Fruit fly (Drosophila melanogaster) whole organism, embryonic: ENCODE results near the gene Prx1.

ENCODE experiments used
- Adf1 ChIP-seq: fragments of 200-800 bp; sonication (Bioruptor generic); IDR thresholded peaks from 2 replicates; pipeline ENCODE4 v1.3.6; 2022; ENCODE audit warnings: missing biosample characterization, missing genetic modification characterization
- CG10147 ChIP-seq: fragments of 200-800 bp; sonication (Bioruptor generic); optimal IDR thresholded peaks from 2 replicates; lab custom pipeline; 2019; ENCODE audit warnings: missing biosample characterization, mild to moderate bottlenecking, missing genetic modification characterization, moderate library complexity
- CG10654 ChIP-seq: fragments of 200-800 bp; sonication (Bioruptor generic); optimal IDR thresholded peaks from 2 replicates; lab custom pipeline; 2016; ENCODE audit warnings: missing biosample characterization, missing genetic modification characterization
- CG10979 ChIP-seq: fragments of 200-800 bp; sonication (Bioruptor generic); optimal IDR thresholded peaks from 2 replicates; lab custom pipeline; 2018; ENCODE audit warnings: missing biosample characterization, mild to moderate bottlenecking, missing genetic modification characterization, moderate library complexity
- CG11723 ChIP-seq: fragments of 200-800 bp; sonication (Bioruptor generic); optimal IDR thresholded peaks from 2 replicates; lab custom pipeline; 2017; ENCODE audit warnings: missing biosample characterization, mild to moderate bottlenecking, missing genetic modification characterization
- CG12236 ChIP-seq: fragments of 200-800 bp; sonication (Bioruptor generic); optimal IDR thresholded peaks from 2 replicates; lab custom pipeline; 2016; ENCODE audit warnings: missing biosample characterization, missing genetic modification characterization
- CG12769 ChIP-seq: fragments of 200-800 bp; sonication (Bioruptor generic); optimal IDR thresholded peaks from 2 replicates; lab custom pipeline; 2019; ENCODE audit warnings: missing biosample characterization, mild to moderate bottlenecking, missing genetic modification characterization, moderate library complexity
- CG13123 ChIP-seq: fragments of 200-800 bp; sonication (Bioruptor generic); optimal IDR thresholded peaks from 2 replicates; lab custom pipeline; 2016; ENCODE audit warnings: missing biosample characterization, missing genetic modification characterization
- CG13296 ChIP-seq: fragments of 200-800 bp; sonication (Bioruptor generic); optimal IDR thresholded peaks from 3 replicates; lab custom pipeline; 2018; ENCODE audit warnings: missing biosample characterization, mild to moderate bottlenecking, missing genetic modification characterization
- CG14710 ChIP-seq: fragments of 200-800 bp; sonication (Bioruptor generic); optimal IDR thresholded peaks from 3 replicates; lab custom pipeline; 2019; ENCODE audit warnings: missing biosample characterization, mild to moderate bottlenecking, missing genetic modification characterization, moderate library complexity
- CG17328 ChIP-seq: fragments of 200-800 bp; sonication (Bioruptor generic); IDR thresholded peaks from 2 replicates; pipeline ENCODE4 v1.3.6; 2022; ENCODE audit warnings: missing biosample characterization, missing genetic modification characterization
- CG17385 ChIP-seq: fragments of 200-800 bp; sonication (Bioruptor generic); optimal IDR thresholded peaks from 3 replicates; lab custom pipeline; 2018; ENCODE audit warnings: missing biosample characterization, mild to moderate bottlenecking, missing genetic modification characterization
- CG17802 ChIP-seq: fragments of 200-800 bp; sonication (Bioruptor generic); optimal IDR thresholded peaks from 2 replicates; lab custom pipeline; 2018; ENCODE audit warnings: missing biosample characterization, mild to moderate bottlenecking, missing genetic modification characterization, moderate library complexity
- CG17829 ChIP-seq: fragments of 200-800 bp; optimal IDR thresholded peaks from 2 replicates; lab custom pipeline; 2019; ENCODE audit warnings: missing biosample characterization, mild to moderate bottlenecking, missing genetic modification characterization, moderate library complexity
- CG17912 ChIP-seq: fragments of 200-800 bp; sonication (Bioruptor generic); optimal IDR thresholded peaks from 2 replicates; lab custom pipeline; 2018; ENCODE audit warnings: missing biosample characterization, mild to moderate bottlenecking, missing genetic modification characterization
- CG18476 ChIP-seq: fragments of 200-800 bp; sonication (Bioruptor generic); optimal IDR thresholded peaks from 2 replicates; lab custom pipeline; 2016; ENCODE audit warnings: missing biosample characterization, mild to moderate bottlenecking, missing genetic modification characterization
- CG2678 ChIP-seq: fragments of 200-800 bp; sonication (Bioruptor generic); optimal IDR thresholded peaks from 3 replicates; lab custom pipeline; 2019; ENCODE audit warnings: missing biosample characterization, mild to moderate bottlenecking, missing genetic modification characterization, moderate library complexity
- CG30020 ChIP-seq: fragments of 200-800 bp; optimal IDR thresholded peaks from 2 replicates; lab custom pipeline; 2019; ENCODE audit warnings: missing biosample characterization, mild to moderate bottlenecking, missing genetic modification characterization, moderate library complexity
- CG31441 ChIP-seq: fragments of 200-800 bp; sonication (Bioruptor generic); IDR thresholded peaks from 2 replicates; pipeline ENCODE4 v1.3.6; 2022; ENCODE audit warnings: missing biosample characterization, missing genetic modification characterization
- CG42726 ChIP-seq: fragments of 200-800 bp; sonication (Bioruptor generic); IDR thresholded peaks from 2 replicates; pipeline ENCODE4 v1.3.6; 2022; ENCODE audit warnings: missing biosample characterization, missing genetic modification characterization; ENCODE audit not compliant: partially characterized antibody
- CG4404 ChIP-seq: fragments of 200-800 bp; sonication (Bioruptor generic); IDR thresholded peaks from 2 replicates; pipeline ENCODE4 v1.3.6; 2022; ENCODE audit warnings: missing biosample characterization, missing genetic modification characterization
- CG8765 ChIP-seq: fragments of 200-800 bp; sonication (Bioruptor generic); IDR thresholded peaks from 2 replicates; pipeline ENCODE4 v1.3.6; 2022; ENCODE audit warnings: missing biosample characterization, missing genetic modification characterization
- CG9215 ChIP-seq: fragments of 200-800 bp; sonication (Bioruptor generic); IDR thresholded peaks from 2 replicates; pipeline ENCODE4 v1.3.6; 2022; ENCODE audit warnings: missing biosample characterization, missing genetic modification characterization
- CG9876 ChIP-seq: fragments of 200-800 bp; sonication (Bioruptor generic); optimal IDR thresholded peaks from 2 replicates; lab custom pipeline; 2016; ENCODE audit warnings: missing biosample characterization, missing genetic modification characterization
- Chrac-16 ChIP-seq: fragments of 200-800 bp; sonication (Bioruptor generic); optimal IDR thresholded peaks from 3 replicates; lab custom pipeline; 2016; ENCODE audit warnings: missing biosample characterization, missing genetic modification characterization
- Dbx ChIP-seq: fragments of 200-800 bp; sonication (Bioruptor generic); IDR thresholded peaks from 3 replicates; pipeline ENCODE4 v1.3.6; 2022; ENCODE audit warnings: missing biosample characterization, missing genetic modification characterization
- Hr3 ChIP-seq: fragments of 200-800 bp; sonication (Bioruptor generic); optimal IDR thresholded peaks from 3 replicates; lab custom pipeline; 2016; ENCODE audit warnings: missing biosample characterization, missing genetic modification characterization
- Hr78 ChIP-seq, 2 experiments: fragments of 200-800 bp in 1 of 2; fragments of >200 bp in 1 of 2; sonication (Bioruptor generic) in 1 of 2; optimal IDR thresholded peaks; 2 replicates each; lab custom pipeline; 2017 to 2019; ENCODE audit warnings: missing biosample characterization in 2 of 2, missing genetic modification characterization in 2 of 2, mild to moderate bottlenecking in 1 of 2, moderate library complexity in 1 of 2
- NC2β ChIP-seq: fragments of 200-800 bp; sonication (Bioruptor generic); optimal IDR thresholded peaks from 2 replicates; lab custom pipeline; 2016; ENCODE audit warnings: missing biosample characterization, missing genetic modification characterization
- Nf-YA ChIP-seq: fragments of 200-800 bp; sonication (Bioruptor generic); IDR thresholded peaks from 2 replicates; pipeline ENCODE4 v1.3.6; 2022; ENCODE audit warnings: missing biosample characterization, missing genetic modification characterization
- Poxn ChIP-seq: fragments of 200-800 bp; sonication (Bioruptor generic); IDR thresholded peaks from 2 replicates; pipeline ENCODE4 v1.3.6; 2022; ENCODE audit warnings: missing biosample characterization, missing genetic modification characterization
- ab ChIP-seq: fragments of 200-800 bp; sonication (Bioruptor generic); optimal IDR thresholded peaks from 2 replicates; lab custom pipeline; 2016; ENCODE audit warnings: missing biosample characterization, missing genetic modification characterization
- ac ChIP-seq: fragments of 200-800 bp; sonication (Bioruptor generic); optimal IDR thresholded peaks from 3 replicates; lab custom pipeline; 2017; ENCODE audit warnings: missing biosample characterization, mild to moderate bottlenecking, missing genetic modification characterization
- al ChIP-seq: fragments of 200-800 bp; sonication (Bioruptor generic); IDR thresholded peaks from 2 replicates; pipeline ENCODE4 v1.3.6; 2022; ENCODE audit warnings: missing biosample characterization, missing genetic modification characterization
- cad ChIP-seq: fragments of >200 bp; optimal IDR thresholded peaks from 2 replicates; lab custom pipeline; 2017; ENCODE audit warnings: missing biosample characterization, missing genetic modification characterization
- cwo ChIP-seq: fragments of 200-800 bp; sonication (Bioruptor generic); optimal IDR thresholded peaks from 3 replicates; lab custom pipeline; 2017; ENCODE audit warnings: missing biosample characterization, missing genetic modification characterization, mild to moderate bottlenecking, moderate library complexity, missing genetic modification reagents
- dm ChIP-seq: fragments of 200-800 bp; sonication (Bioruptor generic); optimal IDR thresholded peaks from 3 replicates; lab custom pipeline; 2016; ENCODE audit warnings: missing biosample characterization, missing genetic modification characterization
- gfzf ChIP-seq: fragments of 200-800 bp; sonication (Bioruptor generic); optimal IDR thresholded peaks from 2 replicates; lab custom pipeline; 2016; ENCODE audit warnings: missing biosample characterization, mild to moderate bottlenecking, missing genetic modification characterization, moderate library complexity
- hbn ChIP-seq: fragments of 200-800 bp; sonication (Bioruptor generic); IDR thresholded peaks from 2 replicates; pipeline ENCODE4 v1.3.6; 2022; ENCODE audit warnings: missing biosample characterization, missing genetic modification characterization; ENCODE audit not compliant: partially characterized antibody
- kni ChIP-seq: fragments of 200-800 bp; sonication (Bioruptor generic); optimal IDR thresholded peaks from 3 replicates; lab custom pipeline; 2017; ENCODE audit warnings: mild to moderate bottlenecking, missing biosample characterization, missing genetic modification reagents, missing genetic modification characterization
- lab ChIP-seq: fragments of 200-800 bp; sonication (Bioruptor generic); optimal IDR thresholded peaks from 3 replicates; lab custom pipeline; 2017; ENCODE audit warnings: missing biosample characterization, missing genetic modification characterization, mild to moderate bottlenecking, moderate library complexity, missing genetic modification reagents
- org-1 ChIP-seq: fragments of 200-800 bp; sonication (Bioruptor generic); optimal IDR thresholded peaks from 2 replicates; lab custom pipeline; 2017; ENCODE audit warnings: missing biosample characterization, missing genetic modification characterization
- pros ChIP-seq: fragments of 200-800 bp; sonication (Bioruptor generic); optimal IDR thresholded peaks from 3 replicates; lab custom pipeline; 2019; ENCODE audit warnings: missing biosample characterization, mild to moderate bottlenecking, missing genetic modification characterization, moderate library complexity
- ro ChIP-seq: fragments of 200-800 bp; sonication (Bioruptor generic); IDR thresholded peaks from 2 replicates; pipeline ENCODE4 v1.3.6; 2022; ENCODE audit warnings: missing biosample characterization, missing genetic modification characterization
- row ChIP-seq: fragments of 200-800 bp; sonication (Bioruptor generic); IDR thresholded peaks from 3 replicates; pipeline ENCODE4 v1.3.6; 2022; ENCODE audit warnings: missing biosample characterization, missing genetic modification characterization
- salm ChIP-seq: fragments of 200-800 bp; sonication (Bioruptor generic); optimal IDR thresholded peaks from 2 replicates; lab custom pipeline; 2018; ENCODE audit warnings: missing biosample characterization, mild to moderate bottlenecking, missing genetic modification characterization
- schlank ChIP-seq: fragments of 200-800 bp; sonication (Bioruptor generic); optimal IDR thresholded peaks from 2 replicates; lab custom pipeline; 2018; ENCODE audit warnings: missing biosample characterization, mild to moderate bottlenecking, missing genetic modification characterization
- sd ChIP-seq: fragments of 200-800 bp; sonication (Bioruptor generic); optimal IDR thresholded peaks from 3 replicates; lab custom pipeline; 2018; ENCODE audit warnings: missing biosample characterization, mild to moderate bottlenecking, missing genetic modification characterization, moderate library complexity
- sna ChIP-seq: fragments of 200-800 bp; sonication (Bioruptor generic); IDR thresholded peaks from 2 replicates; pipeline ENCODE4 v1.3.6; 2022; ENCODE audit warnings: missing biosample characterization, missing genetic modification characterization; ENCODE audit not compliant: partially characterized antibody
- ssp ChIP-seq: fragments of 200-800 bp; sonication (Bioruptor generic); IDR thresholded peaks from 2 replicates; pipeline ENCODE4 v1.3.6; 2022; ENCODE audit warnings: missing biosample characterization, missing genetic modification characterization
- toy ChIP-seq: fragments of 200-800 bp; sonication (Bioruptor generic); IDR thresholded peaks from 2 replicates; pipeline ENCODE4 v1.3.6; 2022; ENCODE audit warnings: missing biosample characterization, missing genetic modification characterization

Prx1 gene

DNA sequence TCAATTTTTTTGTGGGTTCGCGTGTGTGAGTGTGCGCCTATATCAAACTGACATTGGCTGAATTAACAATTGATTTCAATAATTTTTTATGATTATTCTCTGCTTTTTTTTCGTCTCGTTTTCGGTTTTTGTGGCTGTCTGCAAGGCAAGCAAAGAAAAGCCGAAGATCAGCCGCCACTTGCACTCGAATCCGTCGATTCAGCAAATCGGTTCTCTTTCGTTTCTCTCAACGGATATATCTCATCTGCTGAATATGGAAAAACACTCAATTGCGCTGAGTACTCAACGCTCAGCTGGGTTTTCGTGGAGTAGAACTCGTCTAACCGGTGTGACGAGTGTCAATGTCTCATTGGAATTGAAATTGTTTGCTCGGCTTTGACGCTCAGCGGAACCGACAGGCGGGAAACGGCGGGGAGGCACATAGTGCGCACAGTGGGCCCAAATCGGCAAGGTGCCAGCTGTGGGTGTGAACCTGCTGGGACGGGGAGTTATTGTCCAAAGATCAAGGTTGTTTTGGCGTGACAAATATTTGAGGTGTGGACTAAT is 26.7 kb downstream of the Prx1 start (continued):
- TF ChIP-seq ab (GFP tag; lab: Kevin White, UChicago): no peak
- no peak for TF ChIP-seq Adf1 (GFP tag; lab: Robert Waterston, UW)
- TF ChIP-seq sna (GFP tag; lab: Robert Waterston, UW): peak; percentile 70
- no peak for TF ChIP-seq CG14710 (tag; lab: Kevin White, UChicago)
- no peak for TF ChIP-seq CG30020 (tag; lab: Kevin White, UChicago)
- no peak for TF ChIP-seq Poxn
- no peak for TF ChIP-seq gfzf (GFP tag; lab: Kevin White, UChicago)
- TF ChIP-seq Nf-YA (GFP tag; lab: Robert Waterston, UW): no peak
- peak; percentile 16 for TF ChIP-seq CG9876 (GFP tag; lab: Kevin White, UChicago)
- no peak for TF ChIP-seq CG31441
- peak; percentile 8 for TF ChIP-seq CG10979 (tag; lab: Kevin White, UChicago)
- TF ChIP-seq CG17912 (GFP tag; lab: Kevin White, UChicago): no peak
- peak; percentile 8 for TF ChIP-seq Chrac-16 (GFP tag; lab: Kevin White, UChicago)
- TF ChIP-seq CG17802: no peak
- no peak for TF ChIP-seq CG42726
- TF ChIP-seq lab (GFP tag; lab: Kevin White, UChicago): peak; percentile 15
- TF ChIP-seq Hr3 (GFP tag; lab: Kevin White, UChicago): no peak
- TF ChIP-seq schlank (tag; lab: Kevin White, UChicago): no peak
- TF ChIP-seq Dbx (GFP tag; lab: Robert Waterston, UW): no peak
- no peak for TF ChIP-seq CG8765
- TF ChIP-seq al (GFP tag; lab: Robert Waterston, UW): peak; percentile 44; the same call in 1 of the 2 replicates
- TF ChIP-seq ssp (GFP tag; lab: Robert Waterston, UW): no peak
- TF ChIP-seq toy (GFP tag; lab: Robert Waterston, UW): no peak
- TF ChIP-seq CG2678 (tag; lab: Kevin White, UChicago): peak; percentile 37
- peak; percentile 24 for TF ChIP-seq sd
- TF ChIP-seq CG4404: no peak
- TF ChIP-seq pros (GFP tag; lab: Kevin White, UChicago): peak; percentile 46
- TF ChIP-seq CG9215 (GFP tag; lab: Robert Waterston, UW): peak; percentile 30; the same call in 1 of the 2 replicates
- TF ChIP-seq CG18476 (GFP tag; lab: Kevin White, UChicago): no peak
- no peak for TF ChIP-seq CG11723 (GFP tag; lab: Kevin White, UChicago)
- no peak for TF ChIP-seq org-1
- TF ChIP-seq CG13296 (GFP tag; lab: Kevin White, UChicago): no peak
- TF ChIP-seq row (GFP tag; lab: Robert Waterston, UW): peak; percentile 85
- peak; percentile 2 for TF ChIP-seq CG10147
- TF ChIP-seq CG12769 (tag; lab: Kevin White, UChicago): peak; percentile 12
- TF ChIP-seq cad: no peak
- TF ChIP-seq Hr78 (GFP tag; optimal IDR thresholded peaks at IDR 0.05; lab: Kevin White, UChicago): no peak
- 0 out of 2 replicates have a peak, but pooled peaks have one; percentile 31 for TF ChIP-seq hbn (GFP tag; lab: Robert Waterston, UW)
- peak; percentile 44 for TF ChIP-seq CG17328 (GFP tag; lab: Robert Waterston, UW)
- no peak for TF ChIP-seq CG17829
- no peak for TF ChIP-seq ac (GFP tag; lab: Kevin White, UChicago)
- no peak for TF ChIP-seq ro (GFP tag; lab: Robert Waterston, UW)
- TF ChIP-seq CG17385 (GFP tag; lab: Kevin White, UChicago): no peak
- no peak for TF ChIP-seq CG10654
- TF ChIP-seq CG12236 (GFP tag; lab: Kevin White, UChicago): no peak
- no peak for TF ChIP-seq CG13123 (GFP tag; lab: Kevin White, UChicago)
- TF ChIP-seq salm (tag; lab: Kevin White, UChicago): no peak
- TF ChIP-seq cwo (GFP tag; lab: Kevin White, UChicago): no peak
- TF ChIP-seq NC2β (GFP tag; lab: Kevin White, UChicago): no peak
- TF ChIP-seq kni: peak; percentile 87
- TF ChIP-seq dm (GFP tag; lab: Kevin White, UChicago): no peak
